Fruit fly (Drosophila melanogaster) whole organism, embryonic: ENCODE results near the gene Rbp4.

Experiments used
- Antp ChIP-seq: fragments of 200-800 bp; sonication (Bioruptor generic); optimal IDR thresholded peaks from 3 replicates; lab custom pipeline; 2016; ENCODE audit warnings: missing biosample characterization, missing genetic modification characterization
- Atf3 ChIP-seq: fragments of 200-800 bp; sonication (Bioruptor generic); optimal IDR thresholded peaks from 3 replicates; lab custom pipeline; 2016; ENCODE audit warnings: missing biosample characterization, missing genetic modification characterization
- CG10209 ChIP-seq: fragments of 200-800 bp; sonication (Bioruptor generic); optimal IDR thresholded peaks from 3 replicates; lab custom pipeline; 2017; ENCODE audit warnings: missing biosample characterization, mild to moderate bottlenecking, missing genetic modification characterization, missing genetic modification reagents
- CG10366 ChIP-seq: fragments of 200-800 bp; sonication (Bioruptor generic); IDR thresholded peaks from 2 replicates; pipeline ENCODE4 v1.3.6; 2022; ENCODE audit warnings: missing biosample characterization, missing genetic modification characterization
- CG16813 ChIP-seq: fragments of 200-800 bp; sonication (Bioruptor generic); IDR thresholded peaks from 3 replicates; pipeline ENCODE4 v1.3.6; 2022; ENCODE audit warnings: missing biosample characterization, missing genetic modification characterization; ENCODE audit not compliant: partially characterized antibody
- CG16863 ChIP-seq: fragments of 200-800 bp; sonication (Bioruptor generic); optimal IDR thresholded peaks from 3 replicates; lab custom pipeline; 2016; ENCODE audit warnings: missing biosample characterization, missing genetic modification characterization
- CG17359 ChIP-seq: fragments of 200-800 bp; sonication (Bioruptor generic); optimal IDR thresholded peaks from 3 replicates; lab custom pipeline; 2018; ENCODE audit warnings: missing biosample characterization, mild to moderate bottlenecking, missing genetic modification characterization, moderate library complexity
- CG2202 ChIP-seq: fragments of 200-800 bp; sonication (Bioruptor generic); optimal IDR thresholded peaks from 2 replicates; lab custom pipeline; 2018; ENCODE audit warnings: missing biosample characterization, mild to moderate bottlenecking, missing genetic modification characterization
- CG31441 ChIP-seq: fragments of 200-800 bp; sonication (Bioruptor generic); IDR thresholded peaks from 2 replicates; pipeline ENCODE4 v1.3.6; 2022; ENCODE audit warnings: missing biosample characterization, missing genetic modification characterization
- CG3407 ChIP-seq: fragments of 200-800 bp; sonication (Bioruptor generic); optimal IDR thresholded peaks from 2 replicates; lab custom pipeline; 2018; ENCODE audit warnings: missing biosample characterization, mild to moderate bottlenecking, missing genetic modification characterization
- CG3838 ChIP-seq: fragments of 200-800 bp; sonication (Bioruptor generic); optimal IDR thresholded peaks from 3 replicates; lab custom pipeline; 2016; ENCODE audit warnings: missing biosample characterization, missing genetic modification characterization
- CG6175 ChIP-seq: fragments of 200-800 bp; sonication (Bioruptor generic); IDR thresholded peaks from 3 replicates; pipeline ENCODE4 v1.3.6; 2022; ENCODE audit warnings: missing biosample characterization, missing genetic modification characterization
- CG6683 ChIP-seq: fragments of 200-800 bp; sonication (Bioruptor generic); optimal IDR thresholded peaks from 2 replicates; lab custom pipeline; 2017; ENCODE audit warnings: missing biosample characterization, mild to moderate bottlenecking, missing genetic modification characterization, missing genetic modification reagents
- CG6689 ChIP-seq: fragments of 200-800 bp; sonication (Bioruptor generic); IDR thresholded peaks from 2 replicates; pipeline ENCODE4 v1.3.6; 2022; ENCODE audit warnings: missing biosample characterization, missing genetic modification characterization
- CG6765 ChIP-seq: fragments of 200-800 bp; sonication (Bioruptor generic); optimal IDR thresholded peaks from 3 replicates; lab custom pipeline; 2017; ENCODE audit warnings: missing biosample characterization, mild to moderate bottlenecking, missing genetic modification characterization
- CG7271 ChIP-seq: fragments of 200-800 bp; sonication (Bioruptor generic); optimal IDR thresholded peaks from 2 replicates; lab custom pipeline; 2018; ENCODE audit warnings: missing biosample characterization, mild to moderate bottlenecking, missing genetic modification characterization, moderate library complexity
- CG7745 ChIP-seq: fragments of 200-800 bp; sonication (Bioruptor generic); optimal IDR thresholded peaks from 2 replicates; lab custom pipeline; 2018; ENCODE audit warnings: missing biosample characterization, mild to moderate bottlenecking, missing genetic modification characterization, moderate library complexity
- CG7928 ChIP-seq: fragments of 200-800 bp; sonication (Bioruptor generic); optimal IDR thresholded peaks from 2 replicates; lab custom pipeline; 2017; ENCODE audit warnings: missing biosample characterization, mild to moderate bottlenecking, missing genetic modification characterization
- CG9609 ChIP-seq: fragments of 200-800 bp; sonication (Bioruptor generic); optimal IDR thresholded peaks from 3 replicates; lab custom pipeline; 2016; ENCODE audit warnings: missing biosample characterization, missing genetic modification characterization
- CG9932 ChIP-seq: fragments of 200-800 bp; sonication (Bioruptor generic); IDR thresholded peaks from 2 replicates; pipeline ENCODE4 v1.3.6; 2022; ENCODE audit warnings: missing biosample characterization, missing genetic modification characterization
- Dp ChIP-seq: fragments of 200-800 bp; sonication (Bioruptor generic); optimal IDR thresholded peaks from 2 replicates; lab custom pipeline; 2018; ENCODE audit warnings: missing biosample characterization, mild to moderate bottlenecking, missing genetic modification characterization, moderate library complexity
- HmgZ ChIP-seq: fragments of 200-800 bp; sonication (Bioruptor generic); optimal IDR thresholded peaks from 2 replicates; lab custom pipeline; 2018; ENCODE audit warnings: missing biosample characterization, mild to moderate bottlenecking, missing genetic modification characterization
- Jarid2 ChIP-seq: fragments of 200-800 bp; sonication (Bioruptor generic); optimal IDR thresholded peaks from 3 replicates; lab custom pipeline; 2017; ENCODE audit warnings: mild to moderate bottlenecking, missing biosample characterization, missing genetic modification reagents, missing genetic modification characterization
- Mad ChIP-seq: fragments of 200-800 bp; sonication (Bioruptor generic); optimal IDR thresholded peaks from 2 replicates; lab custom pipeline; 2016; ENCODE audit warnings: missing biosample characterization, missing genetic modification characterization
- Meics ChIP-seq: fragments of 200-800 bp; sonication (Bioruptor generic); optimal IDR thresholded peaks from 2 replicates; lab custom pipeline; 2017; ENCODE audit warnings: missing biosample characterization, mild to moderate bottlenecking, missing genetic modification characterization
- Sin3A ChIP-seq: fragments of >200 bp; optimal IDR thresholded peaks from 2 replicates; lab custom pipeline; 2018
- Six4 ChIP-seq: fragments of 200-800 bp; sonication (Bioruptor generic); optimal IDR thresholded peaks from 2 replicates; lab custom pipeline; 2016; ENCODE audit warnings: missing biosample characterization, missing genetic modification characterization
- Spps ChIP-seq: fragments of 200-800 bp; sonication (Bioruptor generic); optimal IDR thresholded peaks from 2 replicates; lab custom pipeline; 2018; ENCODE audit warnings: missing biosample characterization, mild to moderate bottlenecking, missing genetic modification characterization
- cato ChIP-seq: fragments of 200-800 bp; sonication (Bioruptor generic); optimal IDR thresholded peaks from 2 replicates; lab custom pipeline; 2016; ENCODE audit warnings: missing biosample characterization, missing genetic modification characterization, borderline replicate concordance
- croc ChIP-seq: fragments of 200-800 bp; sonication (Bioruptor generic); conservative IDR thresholded peaks from 3 replicates; pipeline ENCODE4 v1.3.6; 2022; ENCODE audit warnings: missing biosample characterization, missing genetic modification characterization
- crol ChIP-seq: fragments of 200-800 bp; sonication (Bioruptor generic); IDR thresholded peaks from 2 replicates; pipeline ENCODE4 v1.3.6; 2022; ENCODE audit warnings: missing biosample characterization, missing genetic modification characterization
- esg ChIP-seq: fragments of 200-800 bp; sonication (Bioruptor generic); conservative IDR thresholded peaks from 2 replicates; pipeline ENCODE4 v1.3.6; 2022; ENCODE audit warnings: missing biosample characterization, missing genetic modification characterization
- fd3F ChIP-seq: fragments of 200-800 bp; sonication (Bioruptor generic); optimal IDR thresholded peaks from 2 replicates; lab custom pipeline; 2018; ENCODE audit warnings: missing biosample characterization, mild to moderate bottlenecking, missing genetic modification characterization, moderate library complexity
- gcm2 ChIP-seq: fragments of 200-800 bp; sonication (Bioruptor generic); optimal IDR thresholded peaks from 2 replicates; lab custom pipeline; 2016; ENCODE audit warnings: missing biosample characterization, missing genetic modification characterization
- gem ChIP-seq: fragments of 200-800 bp; sonication (Bioruptor generic); optimal IDR thresholded peaks from 2 replicates; lab custom pipeline; 2019; ENCODE audit warnings: missing biosample characterization, mild to moderate bottlenecking, missing genetic modification characterization, moderate library complexity
- gfzf ChIP-seq: fragments of 200-800 bp; sonication (Bioruptor generic); optimal IDR thresholded peaks from 2 replicates; lab custom pipeline; 2016; ENCODE audit warnings: missing biosample characterization, mild to moderate bottlenecking, missing genetic modification characterization, moderate library complexity
- her ChIP-seq: fragments of 200-800 bp; sonication (Bioruptor generic); optimal IDR thresholded peaks from 2 replicates; lab custom pipeline; 2016; ENCODE audit warnings: missing biosample characterization, missing genetic modification characterization
- jing ChIP-seq: fragments of 200-800 bp; sonication (Bioruptor generic); optimal IDR thresholded peaks from 2 replicates; lab custom pipeline; 2018; ENCODE audit warnings: missing biosample characterization, mild to moderate bottlenecking, missing genetic modification characterization
- kah ChIP-seq: fragments of 200-800 bp; sonication (Bioruptor generic); optimal IDR thresholded peaks from 2 replicates; lab custom pipeline; 2018; ENCODE audit warnings: missing biosample characterization, mild to moderate bottlenecking, missing genetic modification characterization
- kni ChIP-seq: fragments of 200-800 bp; sonication (Bioruptor generic); optimal IDR thresholded peaks from 3 replicates; lab custom pipeline; 2017; ENCODE audit warnings: mild to moderate bottlenecking, missing biosample characterization, missing genetic modification reagents, missing genetic modification characterization
- lbe ChIP-seq: fragments of 200-800 bp; sonication (Bioruptor generic); optimal IDR thresholded peaks from 2 replicates; lab custom pipeline; 2016; ENCODE audit warnings: missing biosample characterization, mild to moderate bottlenecking, missing genetic modification characterization
- mirr ChIP-seq: fragments of 200-800 bp; sonication (Bioruptor generic); optimal IDR thresholded peaks from 3 replicates; lab custom pipeline; 2018; ENCODE audit warnings: missing biosample characterization, mild to moderate bottlenecking, missing genetic modification characterization
- oc ChIP-seq: fragments of 200-800 bp; sonication (Bioruptor generic); optimal IDR thresholded peaks from 2 replicates; lab custom pipeline; 2018; ENCODE audit warnings: missing biosample characterization, mild to moderate bottlenecking, missing genetic modification characterization, moderate library complexity
- otp ChIP-seq: fragments of 200-800 bp; sonication (Bioruptor generic); IDR thresholded peaks from 3 replicates; pipeline ENCODE4, ENCODE4 v1.3.6; 2022; ENCODE audit warnings: missing biosample characterization, missing genetic modification characterization
- sens ChIP-seq: fragments of 200-800 bp; sonication (Bioruptor generic); peaks from one replicate; lab custom pipeline; 2016; ENCODE audit warnings: missing biosample characterization, missing genetic modification characterization
- sim ChIP-seq: fragments of 200-800 bp; sonication (Bioruptor generic); IDR thresholded peaks from 2 replicates; pipeline ENCODE4 v1.3.6; 2022; ENCODE audit warnings: missing biosample characterization, missing genetic modification characterization
- toy ChIP-seq: fragments of 200-800 bp; sonication (Bioruptor generic); IDR thresholded peaks from 2 replicates; pipeline ENCODE4 v1.3.6; 2022; ENCODE audit warnings: missing biosample characterization, missing genetic modification characterization
- trh ChIP-seq: fragments of 200-800 bp; sonication (Bioruptor generic); optimal IDR thresholded peaks from 2 replicates; lab custom pipeline; 2016; ENCODE audit warnings: missing biosample characterization, missing genetic modification characterization
- unpg ChIP-seq: fragments of 200-800 bp; sonication (Bioruptor generic); optimal IDR thresholded peaks from 3 replicates; lab custom pipeline; 2018; ENCODE audit warnings: missing biosample characterization, mild to moderate bottlenecking, missing genetic modification characterization, moderate library complexity

Gene Rbp4

dm6 chr3R:13686371-13687211, 30.4 kb upstream of the Rbp4 start, which contains the start of gene omd (continued):
- TF ChIP-seq Jarid2 (GFP tag; lab: Kevin White, UChicago) (peak; percentile 19), toy (GFP tag; lab: Robert Waterston, UW) (no peak), sens (GFP tag; lab: Kevin White, UChicago) (peak; percentile 94), Antp (GFP tag; lab: Kevin White, UChicago) (peak; percentile 26), CG3838 (GFP tag; lab: Kevin White, UChicago) (peak; percentile 27), esg (no peak), CG2202 (tag; lab: Kevin White, UChicago) (peak; percentile 69), CG6175 (GFP tag; lab: Robert Waterston, UW) (no peak), CG7928 (GFP tag; lab: Kevin White, UChicago) (peak; percentile 12), Meics (GFP tag; lab: Kevin White, UChicago) (peak; percentile 66), unpg (GFP tag; lab: Kevin White, UChicago) (no peak), CG6689 (peak; percentile 54; the same call in 1 of the 2 replicates), cato (GFP tag; lab: Kevin White, UChicago) (peak; percentile 33), CG9932 (GFP tag; lab: Robert Waterston, UW) (peak; percentile 52), CG6765 (GFP tag; lab: Kevin White, UChicago) (peak; percentile 64), Sin3A (lab: Kevin White, UChicago) (no peak), croc (GFP tag; lab: Robert Waterston, UW) (peak; percentile 29; the same call in 2 of the 3 replicates), her (GFP tag; lab: Kevin White, UChicago) (peak; percentile 70), gcm2 (GFP tag; lab: Kevin White, UChicago) (peak; percentile 56), CG6683 (peak; percentile 74), crol (GFP tag; lab: Robert Waterston, UW) (peak; percentile 75), Six4 (GFP tag; lab: Kevin White, UChicago) (no peak), Atf3 (GFP tag; lab: Kevin White, UChicago) (peak; percentile 1), otp (GFP tag; lab: Robert Waterston, UW) (peak; percentile 75; the same call in 1 of the 3 replicates), sim (GFP tag; lab: Robert Waterston, UW) (no peak), Mad (GFP tag; lab: Kevin White, UChicago) (peak; percentile 56), mirr (GFP tag; lab: Kevin White, UChicago) (peak; percentile 82), jing (GFP tag; lab: Kevin White, UChicago) (no peak), CG16863 (peak; percentile 54), HmgZ (tag; lab: Kevin White, UChicago) (peak; percentile 71), kni (GFP tag; lab: Kevin White, UChicago) (no peak), trh (GFP tag; lab: Kevin White, UChicago) (peak; percentile 71), CG10366 (GFP tag; lab: Robert Waterston, UW) (peak; percentile 47), lbe (GFP tag; lab: Kevin White, UChicago) (no peak), CG31441 (GFP tag; lab: Robert Waterston, UW) (no peak), Dp (GFP tag; lab: Kevin White, UChicago) (peak; percentile 9), CG7271 (tag; lab: Kevin White, UChicago) (no peak), CG16813 (0 out of 3 replicates have a peak, but pooled peaks have one; percentile 14), CG10209 (GFP tag; lab: Kevin White, UChicago) (peak; percentile 77), fd3F (GFP tag; lab: Kevin White, UChicago) (no peak), oc (tag; lab: Kevin White, UChicago) (no peak), gem (no peak), Spps (tag; lab: Kevin White, UChicago) (no peak), CG7745 (tag; lab: Kevin White, UChicago) (no peak), CG17359 (tag; lab: Kevin White, UChicago) (peak; percentile 64), gfzf (GFP tag; lab: Kevin White, UChicago) (no peak), CG9609 (GFP tag; lab: Kevin White, UChicago) (peak; percentile 17), CG3407 (GFP tag; lab: Kevin White, UChicago) (peak; percentile 81), kah (GFP tag; lab: Kevin White, UChicago) (no peak)
